Fruit fly (Drosophila melanogaster) whole organism, wandering third instar larva: Measurements from ENCODE around the gene Gr8a.

ENCODE experiments used
- CrebA ChIP-seq: fragments of 200-800 bp; sonication (Bioruptor generic); optimal IDR thresholded peaks from 2 replicates; lab custom pipeline; 2016; ENCODE audit warnings: missing biosample characterization, mild to moderate bottlenecking, missing genetic modification characterization, borderline replicate concordance
- Jra ChIP-seq: sonication (Bioruptor generic); optimal IDR thresholded peaks from 2 replicates; lab custom pipeline; 2016; ENCODE audit warnings: missing biosample characterization, missing genetic modification characterization
- Sp1 ChIP-seq: fragments of 200-800 bp; sonication (Bioruptor generic); optimal IDR thresholded peaks from 3 replicates; lab custom pipeline; 2019; ENCODE audit warnings: missing biosample characterization, mild to moderate bottlenecking, missing genetic modification characterization, moderate library complexity
- Vsx2 ChIP-seq: fragments of 200-300, 225-300 bp; sonication (Bioruptor generic); optimal IDR thresholded peaks from 2 replicates; lab custom pipeline; 2018; ENCODE audit warnings: missing biosample characterization, missing genetic modification characterization; ENCODE audit not compliant: partially characterized antibody
- ey ChIP-seq: fragments of 200-800 bp; sonication (Bioruptor generic); optimal IDR thresholded peaks from 2 replicates; lab custom pipeline; 2016; ENCODE audit warnings: missing biosample characterization, missing genetic modification characterization
- foxo ChIP-seq, 2 experiments: fragments of 200-800 bp; sonication (Bioruptor generic); optimal IDR thresholded peaks; 2 replicates in 1 of 2; 3 replicates in 1 of 2; lab custom pipeline; 2016 to 2017; ENCODE audit warnings: missing biosample characterization in 2 of 2, missing genetic modification characterization in 2 of 2
- h ChIP-seq: fragments of 200-800 bp; sonication (Bioruptor generic); optimal IDR thresholded peaks from 3 replicates; lab custom pipeline; 2016; ENCODE audit warnings: missing biosample characterization, mild to moderate bottlenecking, missing genetic modification characterization

DNA sequence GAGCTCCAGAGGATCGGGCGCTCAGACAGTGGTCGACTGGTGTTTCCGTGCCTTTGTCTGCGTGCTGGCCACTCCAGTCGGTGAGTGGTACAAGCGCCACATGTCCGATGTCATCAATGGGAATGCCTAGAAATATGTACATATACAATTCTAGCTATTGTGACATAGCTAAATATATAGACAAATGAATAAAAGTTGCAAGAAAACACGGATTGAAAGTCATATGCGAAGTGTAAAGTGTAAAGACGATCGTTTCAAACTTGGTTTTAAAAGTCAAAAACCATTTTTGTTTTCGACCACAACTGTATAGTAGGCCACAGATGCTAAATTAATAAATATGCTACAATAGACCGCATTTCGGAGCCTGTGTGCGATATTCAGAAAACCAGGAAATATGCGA lies 11.5 kb upstream of the Gr8a start, which contains the start of gene CG15368:
- TF ChIP-seq foxo (GFP tag; optimal IDR thresholded peaks at IDR 0.05; lab: Kevin White, UChicago) (no peak), Vsx2 (no peak), ey (GFP tag; lab: Kevin White, UChicago) (no peak), Sp1 (no peak), Jra (GFP tag; lab: Kevin White, UChicago) (no peak), h (GFP tag; lab: Kevin White, UChicago) (no peak), CrebA (no peak)
